Worm (Caenorhabditis elegans): ENCODE data around the gene cyn-7.

DNA sequence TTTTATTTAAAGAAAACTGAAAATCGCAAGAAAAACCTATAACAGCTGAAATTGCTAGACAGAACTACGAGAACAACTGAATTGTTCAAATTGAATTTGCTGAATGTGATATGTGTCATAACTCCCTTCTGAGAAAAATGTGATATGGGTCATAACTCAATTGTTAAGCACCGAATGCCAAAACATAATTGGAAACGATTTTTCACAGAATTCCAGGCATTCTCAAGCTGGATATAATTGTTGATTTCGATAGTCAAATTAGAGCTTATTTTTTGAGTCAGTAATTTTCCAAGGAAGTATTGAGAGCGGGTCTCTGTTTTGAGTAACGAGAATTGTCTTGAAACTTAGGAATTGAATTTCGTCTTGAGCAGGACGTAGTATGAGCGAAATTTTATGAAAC lies 5.3 kb downstream of the cyn-7 start:
- TF ChIP-seq pha-4 (tag; optimal IDR thresholded peaks at IDR 0.05): no peak
- TF ChIP-seq ztf-11 (tag; optimal IDR thresholded peaks at IDR 0.05): no peak
- TF ChIP-seq snpc-4 (tag; optimal IDR thresholded peaks at IDR 0.05): no peak
- TF ChIP-seq blmp-1 (tag; optimal IDR thresholded peaks at IDR 0.05): no peak
- no peak for TF ChIP-seq lin-13 (tag; optimal IDR thresholded peaks at IDR 0.05)
- TF ChIP-seq nhr-237 (tag; optimal IDR thresholded peaks at IDR 0.05): no peak
- TF ChIP-seq nhr-12 (tag; optimal IDR thresholded peaks at IDR 0.05): no peak
- TF ChIP-seq unc-39 (tag; optimal IDR thresholded peaks at IDR 0.05): no peak
- no peak for TF ChIP-seq nhr-28 (tag; optimal IDR thresholded peaks at IDR 0.05)
- TF ChIP-seq unc-62 (GFP tag; optimal IDR thresholded peaks at IDR 0.05): no peak
- TF ChIP-seq ces-1 (GFP tag; optimal IDR thresholded peaks at IDR 0.05): no peak

Measured in whole organism, mixed stage, embryonic.